Fruit fly (Drosophila melanogaster): ENCODE data around the gene Or10a.

Gene Or10a

dm6 chrX:11452846-11453391 lies 35.7 kb upstream of the Or10a start (continued):
- TF ChIP-seq CG9437 (GFP tag; optimal IDR thresholded peaks at IDR 0.05) (peak; percentile 33), Myb (GFP tag; optimal IDR thresholded peaks at IDR 0.05) (peak; percentile 32), CG4617 (GFP tag; optimal IDR thresholded peaks at IDR 0.05; ENCODE audit: borderline replicate concordance) (peak; percentile 29), CG17612 (GFP tag; IDR thresholded peaks at IDR 0.05) (peak; percentile 58), Ada2b (GFP tag; IDR thresholded peaks at IDR 0.05) (peak; percentile 86), h (optimal IDR thresholded peaks at IDR 0.05) (no peak), ash1 (GFP tag; optimal IDR thresholded peaks at IDR 0.05) (no peak), CG17361 (GFP tag; IDR thresholded peaks at IDR 0.05) (peak; percentile 69; the same call in 2 of the 3 replicates), gcm2 (GFP tag; optimal IDR thresholded peaks at IDR 0.05) (no peak), Abd-B (GFP tag; optimal IDR thresholded peaks at IDR 0.05) (peak; percentile 65), CG16815 (GFP tag; optimal IDR thresholded peaks at IDR 0.05) (peak; percentile 37), sisA (GFP tag; IDR thresholded peaks at IDR 0.05) (peak; percentile 75), CG2129 (GFP tag; IDR thresholded peaks at IDR 0.05; ENCODE audit: partially characterized antibody) (no peak), lola (GFP tag; optimal IDR thresholded peaks at IDR 0.05) (peak in 1 of 3 experiments; percentile 36), CG11093 (GFP tag; IDR thresholded peaks at IDR 0.05) (peak; percentile 81), klu (GFP tag; IDR thresholded peaks at IDR 0.05) (peak; percentile 39; the same call in 1 of the 2 replicates), hb (GFP tag; IDR thresholded peaks at IDR 0.05; ENCODE audit: partially characterized antibody) (0 out of 3 replicates have a peak, but pooled peaks have one; percentile 37), CG1233 (GFP tag; optimal IDR thresholded peaks at IDR 0.05) (peak; percentile 77), tgo (GFP tag; IDR thresholded peaks at IDR 0.05) (peak; percentile 82), eve (GFP tag; optimal IDR thresholded peaks at IDR 0.05) (no peak), CG18011 (GFP tag; optimal IDR thresholded peaks at IDR 0.05) (peak; percentile 1), D19B (GFP tag; optimal IDR thresholded peaks at IDR 0.05) (peak; percentile 39), nerfin-1 (tag; optimal IDR thresholded peaks at IDR 0.05) (peak; percentile 37), Doc2 (GFP tag; IDR thresholded peaks at IDR 0.05) (no peak; the same call in 1 of the 2 replicates), nau (GFP tag; optimal IDR thresholded peaks at IDR 0.05) (peak; percentile 55), CG18599 (GFP tag; optimal IDR thresholded peaks at IDR 0.05) (peak; percentile 93), NK7.1 (GFP tag; optimal IDR thresholded peaks at IDR 0.05) (peak; percentile 68), TFAM (GFP tag; optimal IDR thresholded peaks at IDR 0.05) (no peak), onecut (GFP tag; IDR thresholded peaks at IDR 0.05) (peak; percentile 71), Lpt (GFP tag; optimal IDR thresholded peaks at IDR 0.05) (no peak), CG14441 (GFP tag; IDR thresholded peaks at IDR 0.05) (peak; percentile 85), fd3F (GFP tag; optimal IDR thresholded peaks at IDR 0.05) (peak; percentile 47), CG2712 (tag; optimal IDR thresholded peaks at IDR 0.05) (peak; percentile 78), cwo (GFP tag; optimal IDR thresholded peaks at IDR 0.05) (peak; percentile 78), exex (tag; optimal IDR thresholded peaks at IDR 0.05) (peak; percentile 15), Lhr (GFP tag; optimal IDR thresholded peaks at IDR 0.05) (peak; percentile 22), fd64A (GFP tag; optimal IDR thresholded peaks at IDR 0.05) (peak; percentile 50), CG10979 (tag; optimal IDR thresholded peaks at IDR 0.05) (peak; percentile 66), nmo (GFP tag; optimal IDR thresholded peaks at IDR 0.05) (peak; percentile 82), CG14710 (tag; optimal IDR thresholded peaks at IDR 0.05) (peak; percentile 43), CoRest (tag; optimal IDR thresholded peaks at IDR 0.05) (peak; percentile 62), Dek (tag; optimal IDR thresholded peaks at IDR 0.05) (peak; percentile 37), Chrac-16 (GFP tag; optimal IDR thresholded peaks at IDR 0.05) (peak; percentile 68), sc (optimal IDR thresholded peaks at IDR 0.05) (no peak), sc (GFP tag; optimal IDR thresholded peaks at IDR 0.05) (peak; percentile 35), Doc3 (GFP tag; IDR thresholded peaks at IDR 0.05; ENCODE audit: partially characterized antibody) (no peak), ham (GFP tag; IDR thresholded peaks at IDR 0.05) (no peak), CG8089 (GFP tag; optimal IDR thresholded peaks at IDR 0.05) (peak; percentile 50), sqz (GFP tag; optimal IDR thresholded peaks at IDR 0.05) (no peak), luna (GFP tag; optimal IDR thresholded peaks at IDR 0.05) (peak; percentile 19)
